Fruit fly (Drosophila melanogaster): Measurements from ENCODE around the gene alrm.
A peak's percentile ranks its signal among the peaks of the same experiment; 100 is the strongest.

Gene alrm

dm6 chr3R:25335065-25335464 is 47.5 kb downstream of the alrm start, which contains the start of the genes CG10669 and CG11902 (continued):
- no peak for TF ChIP-seq CG3838 (GFP tag; optimal IDR thresholded peaks at IDR 0.05)
- peak; percentile 18 for TF ChIP-seq Elba2 (GFP tag; optimal IDR thresholded peaks at IDR 0.05)
- no peak for TF ChIP-seq ERR (GFP tag; optimal IDR thresholded peaks at IDR 0.05)
- peak; percentile 60 for TF ChIP-seq CG9797 (GFP tag; optimal IDR thresholded peaks at IDR 0.05)
- TF ChIP-seq kah (GFP tag; optimal IDR thresholded peaks at IDR 0.05), result peak; percentile 14
- 0 out of 3 replicates have a peak, but pooled peaks have one; percentile 23 for TF ChIP-seq CG6791 (GFP tag; IDR thresholded peaks at IDR 0.05; ENCODE audit: partially characterized antibody)
- TF ChIP-seq CG4617 (GFP tag; optimal IDR thresholded peaks at IDR 0.05; ENCODE audit: borderline replicate concordance), result peak; percentile 29
- peak; percentile 86 to 98 for TF ChIP-seq crp (GFP tag; optimal IDR thresholded peaks at IDR 0.05)
- no peak for TF ChIP-seq CG17186 (GFP tag; optimal IDR thresholded peaks at IDR 0.05)
- TF ChIP-seq bigmax (GFP tag; optimal IDR thresholded peaks at IDR 0.05), result peak; percentile 3
- no peak for TF ChIP-seq CG4282 (GFP tag; optimal IDR thresholded peaks at IDR 0.05)
- no peak for TF ChIP-seq CG3407 (GFP tag; optimal IDR thresholded peaks at IDR 0.05)
- TF ChIP-seq CG13424 (tag; optimal IDR thresholded peaks at IDR 0.05), result no peak
- TF ChIP-seq CG13624 (GFP tag; optimal IDR thresholded peaks at IDR 0.05), result no peak
- no peak for TF ChIP-seq CG16779 (GFP tag; IDR thresholded peaks at IDR 0.05)
- TF ChIP-seq sna (GFP tag; IDR thresholded peaks at IDR 0.05; ENCODE audit: partially characterized antibody), result peak; percentile 41; the same call in 1 of the 2 replicates
- peak; percentile 97 for TF ChIP-seq MBD-R2 (GFP tag; IDR thresholded peaks at IDR 0.05)
- no peak for TF ChIP-seq ase (GFP tag; IDR thresholded peaks at IDR 0.05)
- TF ChIP-seq abd-A (tag; optimal IDR thresholded peaks at IDR 0.05), result no peak
- TF ChIP-seq CG17385 (GFP tag; optimal IDR thresholded peaks at IDR 0.05), result no peak
- TF ChIP-seq chinmo (GFP tag; IDR thresholded peaks at IDR 0.05; ENCODE audit: partially characterized antibody), result peak; percentile 50; the same call in 1 of the 4 replicates
- TF ChIP-seq CG10431 (GFP tag; optimal IDR thresholded peaks at IDR 0.05), result no peak
- TF ChIP-seq scrt (GFP tag; optimal IDR thresholded peaks at IDR 0.05), result peak; percentile 23
- no peak for TF ChIP-seq toy (GFP tag; IDR thresholded peaks at IDR 0.05)
- TF ChIP-seq ATbp (GFP tag; optimal IDR thresholded peaks at IDR 0.05), result no peak
- TF ChIP-seq ab (GFP tag; optimal IDR thresholded peaks at IDR 0.05), result no peak
- no peak for TF ChIP-seq tio (GFP tag; optimal IDR thresholded peaks at IDR 0.05)
- no peak for TF ChIP-seq CkIIα-i1 (GFP tag; IDR thresholded peaks at IDR 0.05)
- 0 out of 3 replicates have a peak, but pooled peaks have one; percentile 9 for TF ChIP-seq ci (GFP tag; IDR thresholded peaks at IDR 0.05)
- TF ChIP-seq jing (GFP tag; optimal IDR thresholded peaks at IDR 0.05), result no peak
- TF ChIP-seq CG17361 (GFP tag; IDR thresholded peaks at IDR 0.05), result no peak
- TF ChIP-seq Mrtf (GFP tag; IDR thresholded peaks at IDR 0.05), result no peak
- TF ChIP-seq CG3847 (GFP tag; IDR thresholded peaks at IDR 0.05), result no peak
- TF ChIP-seq ftz-f1 (GFP tag; optimal IDR thresholded peaks at IDR 0.05), result no peak
- no peak for TF ChIP-seq CG4730 (GFP tag; IDR thresholded peaks at IDR 0.05)
- no peak for TF ChIP-seq CG9727 (GFP tag; optimal IDR thresholded peaks at IDR 0.05)
- TF ChIP-seq unc-4 (GFP tag; IDR thresholded peaks at IDR 0.05; ENCODE audit: partially characterized antibody), result 0 out of 2 replicates have a peak, but pooled peaks have one; percentile 14
- no peak for TF ChIP-seq CG7963 (GFP tag; IDR thresholded peaks at IDR 0.05; ENCODE audit: partially characterized antibody)
- no peak for TF ChIP-seq CG12942 (GFP tag; optimal IDR thresholded peaks at IDR 0.05)
- TF ChIP-seq YL-1 (GFP tag; optimal IDR thresholded peaks at IDR 0.05), result peak; percentile 8
- peak; percentile 47 for TF ChIP-seq gfzf (GFP tag; optimal IDR thresholded peaks at IDR 0.05)
- 0 out of 4 replicates have a peak, but pooled peaks have one; percentile 31 for TF ChIP-seq Dll (GFP tag; IDR thresholded peaks at IDR 0.05; ENCODE audit: partially characterized antibody)
- TF ChIP-seq Pdp1 (GFP tag; optimal IDR thresholded peaks at IDR 0.05), result no peak
- peak; percentile 3 for TF ChIP-seq Dp (GFP tag; optimal IDR thresholded peaks at IDR 0.05)
- peak; percentile 39 for TF ChIP-seq MESR4 (GFP tag; optimal IDR thresholded peaks at IDR 0.05)
- TF ChIP-seq CG13287 (GFP tag; IDR thresholded peaks at IDR 0.05; ENCODE audit: partially characterized antibody), result peak; percentile 26; the same call in 1 of the 2 replicates
- no peak for TF ChIP-seq CG12236 (GFP tag; optimal IDR thresholded peaks at IDR 0.05)
- TF ChIP-seq Blimp-1 (GFP tag; optimal IDR thresholded peaks at IDR 0.05), result no peak
- no peak for TF ChIP-seq CG15601 (tag; optimal IDR thresholded peaks at IDR 0.05)
